Worm (Caenorhabditis elegans) whole organism, mixed stage, embryonic: ENCODE measurements around the gene C14B1.3.

Source experiments
- M03D4.4 ChIP-seq: sonication (generic microtip); optimal IDR thresholded peaks from 2 replicates; lab custom pipeline; 2017; ENCODE audit warnings: mild to moderate bottlenecking, missing genetic modification characterization, missing compliant biosample characterization
- bed-3 ChIP-seq: fragments of 200-800 bp; sonication (Bioruptor generic); optimal IDR thresholded peaks from 3 replicates; lab custom pipeline; 2018; ENCODE audit warnings: mild to moderate bottlenecking, missing genetic modification characterization, moderate library complexity, missing compliant biosample characterization
- blmp-1 ChIP-seq: fragments of 150-350 bp; optimal IDR thresholded peaks from 2 replicates; lab custom pipeline; 2014; ENCODE audit warnings: missing biosample characterization, missing genetic modification characterization
- ceh-39 ChIP-seq: fragments of 150-350 bp; optimal IDR thresholded peaks from 2 replicates; lab custom pipeline; 2014; ENCODE audit warnings: missing biosample characterization, missing genetic modification characterization
- ceh-43 ChIP-seq: fragments of 200-800 bp; sonication (Bioruptor generic); optimal IDR thresholded peaks from 2 replicates; lab custom pipeline; 2018; ENCODE audit warnings: mild to moderate bottlenecking, missing genetic modification characterization, moderate library complexity, missing compliant biosample characterization
- ceh-83 ChIP-seq: fragments of 200-800 bp; sonication (Bioruptor generic); optimal IDR thresholded peaks from 2 replicates; lab custom pipeline; 2018; ENCODE audit warnings: mild to moderate bottlenecking, missing genetic modification characterization, missing compliant biosample characterization
- ces-1 ChIP-seq: fragments of 150-350 bp; optimal IDR thresholded peaks from 2 replicates; lab custom pipeline; 2014; ENCODE audit warnings: missing biosample characterization, missing genetic modification reagents, missing genetic modification characterization
- cnd-1 ChIP-seq: fragments of 200-800 bp; sonication (Bioruptor generic); optimal IDR thresholded peaks from 2 replicates; lab custom pipeline; 2018; ENCODE audit warnings: mild to moderate bottlenecking, missing genetic modification characterization, missing compliant biosample characterization
- elt-1 ChIP-seq: sonication (generic microtip); optimal IDR thresholded peaks from 2 replicates; lab custom pipeline; 2017; ENCODE audit warnings: missing genetic modification characterization, mild to moderate bottlenecking, missing compliant biosample characterization, antibody characterized with exemption, moderate library complexity, borderline replicate concordance; ENCODE audit not compliant: insufficient read depth
- elt-3 ChIP-seq: fragments of 150-350 bp; optimal IDR thresholded peaks from 2 replicates; lab custom pipeline; 2014; ENCODE audit warnings: missing biosample characterization, missing genetic modification characterization
- ham-2 ChIP-seq: fragments of 200-800 bp; sonication (Bioruptor generic); optimal IDR thresholded peaks from 2 replicates; lab custom pipeline; 2018; ENCODE audit warnings: mild to moderate bottlenecking, missing genetic modification characterization, missing compliant biosample characterization
- lin-13 ChIP-seq: fragments of 150-350 bp; optimal IDR thresholded peaks from 2 replicates; lab custom pipeline; 2014; ENCODE audit warnings: missing biosample characterization, missing genetic modification characterization
- lin-32 ChIP-seq: fragments of 200-800 bp; sonication (Bioruptor generic); optimal IDR thresholded peaks from 2 replicates; lab custom pipeline; 2018; ENCODE audit warnings: mild to moderate bottlenecking, missing genetic modification characterization, missing compliant biosample characterization
- lsy-2 ChIP-seq: fragments of 150-350 bp; optimal IDR thresholded peaks from 2 replicates; lab custom pipeline; 2014; ENCODE audit warnings: missing biosample characterization, missing genetic modification characterization
- mab-5 ChIP-seq: fragments of 150-350 bp; optimal IDR thresholded peaks from 2 replicates; lab custom pipeline; 2014; ENCODE audit warnings: missing biosample characterization, missing genetic modification characterization
- mep-1 ChIP-seq: fragments of 150-350 bp; optimal IDR thresholded peaks from 2 replicates; lab custom pipeline; 2017; ENCODE audit warnings: missing biosample characterization, missing genetic modification reagents, missing genetic modification characterization, inconsistent platforms
- mls-2 ChIP-seq: sonication (generic microtip); optimal IDR thresholded peaks from 2 replicates; lab custom pipeline; 2016; ENCODE audit warnings: mild to moderate bottlenecking, missing genetic modification characterization, moderate library complexity, missing compliant biosample characterization
- nhr-12 ChIP-seq: fragments of 150-350 bp; optimal IDR thresholded peaks from 2 replicates; lab custom pipeline; 2014; ENCODE audit warnings: missing biosample characterization, missing genetic modification characterization
- nhr-2 ChIP-seq: fragments of 150-350 bp; optimal IDR thresholded peaks from 2 replicates; lab custom pipeline; 2014; ENCODE audit warnings: missing biosample characterization, missing genetic modification characterization
- nhr-28 ChIP-seq: fragments of 150-350 bp; optimal IDR thresholded peaks from 2 replicates; lab custom pipeline; 2014; ENCODE audit warnings: missing biosample characterization, missing genetic modification characterization
- nhr-76 ChIP-seq: sonication (generic microtip); optimal IDR thresholded peaks from 2 replicates; lab custom pipeline; 2017; ENCODE audit warnings: missing biosample characterization, missing genetic modification characterization
- sem-2 ChIP-seq: fragments of 200-800 bp; sonication (Bioruptor generic); optimal IDR thresholded peaks from 2 replicates; lab custom pipeline; 2018; ENCODE audit warnings: mild to moderate bottlenecking, missing genetic modification characterization, missing compliant biosample characterization
- snpc-4 ChIP-seq: fragments of 150-350 bp; optimal IDR thresholded peaks from 2 replicates; lab custom pipeline; 2014; ENCODE audit warnings: missing biosample characterization, missing genetic modification characterization
- sptf-1 ChIP-seq: sonication (generic microtip); optimal IDR thresholded peaks from 2 replicates; lab custom pipeline; 2017; ENCODE audit warnings: mild to moderate bottlenecking, missing genetic modification characterization, moderate library complexity, missing compliant biosample characterization
- tbx-8 ChIP-seq: fragments of 200-800 bp; sonication (Bioruptor generic); optimal IDR thresholded peaks from 2 replicates; lab custom pipeline; 2018; ENCODE audit warnings: mild to moderate bottlenecking, missing genetic modification characterization, moderate library complexity, missing compliant biosample characterization
- unc-120 ChIP-seq: sonication (generic microtip); optimal IDR thresholded peaks from 2 replicates; lab custom pipeline; 2017; ENCODE audit warnings: missing genetic modification characterization, missing compliant biosample characterization; ENCODE audit not compliant: poor library complexity, severe bottlenecking
- unc-62 ChIP-seq: fragments of 150-350 bp; optimal IDR thresholded peaks from 2 replicates; lab custom pipeline; 2014; ENCODE audit warnings: missing biosample characterization, missing genetic modification reagents, missing genetic modification characterization
- zip-8 ChIP-seq: fragments of 150-350 bp; optimal IDR thresholded peaks from 2 replicates; lab custom pipeline; 2014; ENCODE audit warnings: missing biosample characterization, missing genetic modification characterization
- ztf-11 ChIP-seq: fragments of 150-350 bp; optimal IDR thresholded peaks from 2 replicates; lab custom pipeline; 2014; ENCODE audit warnings: missing biosample characterization, missing genetic modification characterization

The C14B1.3 gene

DNA sequence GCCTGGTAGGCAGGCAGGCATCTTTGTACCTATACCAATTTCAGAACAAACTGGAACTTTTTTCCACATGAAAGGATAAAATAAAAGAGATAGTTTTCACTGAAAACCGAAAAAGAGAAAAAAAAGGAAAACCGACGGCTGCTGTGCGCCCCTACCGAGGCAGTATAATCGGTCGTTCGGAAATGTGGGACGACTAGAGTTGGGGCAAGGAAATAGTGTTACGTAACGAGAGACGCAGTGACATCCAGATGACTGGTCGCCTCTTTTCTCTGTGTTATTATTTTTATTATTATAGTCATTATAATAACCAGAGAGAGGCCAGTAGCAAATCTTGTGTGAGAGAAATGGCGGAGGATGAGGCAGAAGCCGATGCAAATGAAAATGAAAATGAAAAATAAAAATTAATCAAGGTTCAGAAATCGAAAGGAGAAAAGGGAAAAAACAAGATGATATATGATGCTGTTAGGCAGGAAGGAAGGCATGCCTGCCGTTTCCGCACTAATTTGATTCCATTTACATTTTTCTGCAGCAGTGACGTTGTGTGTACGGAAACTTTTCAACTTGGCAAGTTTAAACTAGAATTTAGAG is 21.9 kb upstream of the C14B1.3 start:
- TF ChIP-seq blmp-1 (tag; lab: Kevin White, UChicago) (peak; percentile 86), ces-1 (GFP tag; lab: Kevin White, UChicago) (peak; percentile 55), ztf-11 (tag; lab: Kevin White, UChicago) (no peak), lsy-2 (tag; lab: Kevin White, UChicago) (no peak), mls-2 (tag; lab: Kevin White, UChicago) (peak; percentile 26), elt-1 (no peak), mab-5 (tag; lab: Kevin White, UChicago) (no peak), tbx-8 (no peak)

ce11 chrIII:3682869-3683403 is 20.4 kb upstream of the C14B1.3 start:
- TF ChIP-seq sem-2 (GFP tag; lab: Kevin White, UChicago) (no peak), M03D4.4 (tag; lab: Kevin White, UChicago) (no peak), nhr-28 (tag; lab: Kevin White, UChicago) (no peak), cnd-1 (no peak), unc-62 (GFP tag; lab: Kevin White, UChicago) (no peak), ztf-11 (tag; lab: Kevin White, UChicago) (no peak), lin-32 (no peak), nhr-76 (no peak), elt-3 (tag; lab: Kevin White, UChicago) (no peak), tbx-8 (no peak)

ce11 chrIII:3692516-3692915 is 10.8 kb upstream of the C14B1.3 start:
- peak; percentile 69 for TF ChIP-seq ces-1 (GFP tag; lab: Kevin White, UChicago)
- TF ChIP-seq tbx-8: no peak

- TF ChIP-seq zip-8: no peak
- TF ChIP-seq snpc-4 (tag; lab: Kevin White, UChicago): no peak
Observed at ce11 chrIII:3694572-3694971, 8.8 kb upstream of the C14B1.3 start, which contains the start of gene npr-15. Gene npr-15, minus strand, starts transcription at chrIII:3694672.

ce11 chrIII:3698366-3698765 is 5.0 kb upstream of the C14B1.3 start:
- TF ChIP-seq ceh-39 (tag; lab: Kevin White, UChicago) (no peak), nhr-12 (tag; lab: Kevin White, UChicago) (no peak), snpc-4 (tag; lab: Kevin White, UChicago) (no peak)
- TF ChIP-seq, all 35 proteins: peak for 0

- TF ChIP-seq elt-3 (tag; lab: Kevin White, UChicago) (no peak), unc-120 (tag; lab: Kevin White, UChicago) (no peak), lin-13 (tag; lab: Kevin White, UChicago) (no peak), mep-1 (tag; lab: Kevin White, UChicago) (no peak), sem-2 (GFP tag; lab: Kevin White, UChicago) (no peak), nhr-28 (tag; lab: Kevin White, UChicago) (no peak), ham-2 (GFP tag; lab: Kevin White, UChicago) (no peak), cnd-1 (no peak), unc-62 (GFP tag; lab: Kevin White, UChicago) (no peak), ceh-39 (tag; lab: Kevin White, UChicago) (no peak), bed-3 (GFP tag; lab: Kevin White, UChicago) (no peak)
Observed at ce11 chrIII:3699275-3699674, 4.1 kb upstream of the C14B1.3 start, which contains the start of gene cyn-9. Gene cyn-9, minus strand, starts transcription at chrIII:3699640.

- TF ChIP-seq tbx-8 (no peak), M03D4.4 (tag; lab: Kevin White, UChicago) (peak; percentile 18), ham-2 (GFP tag; lab: Kevin White, UChicago) (peak; percentile 50), sem-2 (GFP tag; lab: Kevin White, UChicago) (no peak), ceh-83 (GFP tag; lab: Kevin White, UChicago) (no peak), ceh-43 (GFP tag; lab: Kevin White, UChicago) (no peak), nhr-28 (tag; lab: Kevin White, UChicago) (no peak), sptf-1 (tag; lab: Kevin White, UChicago) (peak; percentile 16), nhr-2 (tag; lab: Kevin White, UChicago) (peak; percentile 63), bed-3 (GFP tag; lab: Kevin White, UChicago) (no peak), mep-1 (tag; lab: Kevin White, UChicago) (no peak), elt-1 (no peak)
Observed at ce11 chrIII:3701411-3702310, 1.7 kb upstream of the C14B1.3 start, which contains the start of the genes pdi-1 and C14B1.2. Gene pdi-1, minus strand, starts transcription at chrIII:3701461. Gene C14B1.2, plus strand, starts transcription at chrIII:3702260.
